Worm (Caenorhabditis elegans): ENCODE data around the gene C48A7.16.

- no peak for TF ChIP-seq ceh-28 (tag; optimal IDR thresholded peaks at IDR 0.05)
- no peak for TF ChIP-seq nhr-11 (tag; optimal IDR thresholded peaks at IDR 0.05)
- no peak for TF ChIP-seq tbx-2 (tag; optimal IDR thresholded peaks at IDR 0.05)
- TF ChIP-seq nhr-12 (tag; optimal IDR thresholded peaks at IDR 0.05), result no peak
- TF ChIP-seq nhr-28 (tag; optimal IDR thresholded peaks at IDR 0.05), result no peak
- no peak for TF ChIP-seq fkh-10 (GFP tag; optimal IDR thresholded peaks at IDR 0.05)
- TF ChIP-seq nhr-77 (tag; optimal IDR thresholded peaks at IDR 0.05), result no peak
- no peak for TF ChIP-seq nhr-237 (tag; optimal IDR thresholded peaks at IDR 0.05)
- TF ChIP-seq R02D3.7 (tag; optimal IDR thresholded peaks at IDR 0.05), result no peak
- TF ChIP-seq hmg-11 (tag; optimal IDR thresholded peaks at IDR 0.05), result no peak
- no peak for TF ChIP-seq pqm-1 (tag; optimal IDR thresholded peaks at IDR 0.05)
- no peak for TF ChIP-seq elt-1 (tag; optimal IDR thresholded peaks at IDR 0.05)
- TF ChIP-seq nhr-67 (tag; optimal IDR thresholded peaks at IDR 0.05), result no peak
These were observed 1.4 kb downstream of the C48A7.16 start for ce11 chrIV:7406690-7407089.

Data from whole organism, L3 larva.